Fruit fly (Drosophila melanogaster): Measurements from ENCODE around the gene CG32795.

Gene CG32795

dm6 chrX:2813106-2813505, 22.7 kb upstream of the CG32795 start:
- TF ChIP-seq woc (GFP tag; optimal IDR thresholded peaks at IDR 0.05) (no peak), sage (GFP tag; optimal IDR thresholded peaks at IDR 0.05) (no peak), lola (GFP tag; optimal IDR thresholded peaks at IDR 0.05) (no peak)

- no peak for TF ChIP-seq dsf (GFP tag; optimal IDR thresholded peaks at IDR 0.05; ENCODE audit: borderline replicate concordance)
- no peak for TF ChIP-seq br (GFP tag; optimal IDR thresholded peaks at IDR 0.05)
- no peak for TF ChIP-seq ey (GFP tag; optimal IDR thresholded peaks at IDR 0.05)
- TF ChIP-seq Dfd (GFP tag; optimal IDR thresholded peaks at IDR 0.05), result no peak
- TF ChIP-seq brk (GFP tag; optimal IDR thresholded peaks at IDR 0.05), result no peak
- TF ChIP-seq Abd-B (GFP tag; optimal IDR thresholded peaks at IDR 0.05), result no peak
- TF ChIP-seq sage (GFP tag; optimal IDR thresholded peaks at IDR 0.05), result no peak
- no peak for TF ChIP-seq GATAd (GFP tag; optimal IDR thresholded peaks at IDR 0.05)
- TF ChIP-seq CG32264 (GFP tag; optimal IDR thresholded peaks at IDR 0.05), result no peak
- no peak for TF ChIP-seq HLH106 (tag; optimal IDR thresholded peaks at IDR 0.05)
- no peak for TF ChIP-seq fru (GFP tag; optimal IDR thresholded peaks at IDR 0.05)
- no peak for TF ChIP-seq woc (GFP tag; optimal IDR thresholded peaks at IDR 0.05)
These were observed 21.3 kb upstream of the CG32795 start for dm6 chrX:2811703-2812102.

- TF ChIP-seq dmrt93B (GFP tag; optimal IDR thresholded peaks at IDR 0.05), result no peak
- TF ChIP-seq Mio (GFP tag; optimal IDR thresholded peaks at IDR 0.05), result no peak
- TF ChIP-seq brk (GFP tag; optimal IDR thresholded peaks at IDR 0.05), result no peak
- no peak for TF ChIP-seq GATAd (GFP tag; optimal IDR thresholded peaks at IDR 0.05)
- no peak for TF ChIP-seq woc (GFP tag; optimal IDR thresholded peaks at IDR 0.05)
- no peak for TF ChIP-seq Myc (optimal IDR thresholded peaks at IDR 0.05)
- no peak for TF ChIP-seq Hr83 (GFP tag; optimal IDR thresholded peaks at IDR 0.05; ENCODE audit: poor library complexity, severe bottlenecking)
- TF ChIP-seq CG9705 (GFP tag; optimal IDR thresholded peaks at IDR 0.05), result no peak
- no peak for TF ChIP-seq CG32264 (GFP tag; optimal IDR thresholded peaks at IDR 0.05)
- no peak for TF ChIP-seq tai (GFP tag; optimal IDR thresholded peaks at IDR 0.05)
- no peak for TF ChIP-seq usp (GFP tag; optimal IDR thresholded peaks at IDR 0.05)
- no peak for TF ChIP-seq h (GFP tag; optimal IDR thresholded peaks at IDR 0.05)
- TF ChIP-seq N (GFP tag; optimal IDR thresholded peaks at IDR 0.05), result no peak
- TF ChIP-seq br (GFP tag; optimal IDR thresholded peaks at IDR 0.05), result no peak
- no peak for TF ChIP-seq pan (optimal IDR thresholded peaks at IDR 0.05)
- TF ChIP-seq sage (GFP tag; optimal IDR thresholded peaks at IDR 0.05), result no peak
- TF ChIP-seq Hr78 (GFP tag; optimal IDR thresholded peaks at IDR 0.05), result no peak
- TF ChIP-seq Abd-B (GFP tag; optimal IDR thresholded peaks at IDR 0.05), result no peak
- TF ChIP-seq psq (GFP tag; optimal IDR thresholded peaks at IDR 0.05), result no peak
- TF ChIP-seq Dif (GFP tag; optimal IDR thresholded peaks at IDR 0.05; ENCODE audit: partially characterized antibody), result no peak
These were observed 20.7 kb upstream of the CG32795 start for dm6 chrX:2811059-2811458.

- TF ChIP-seq Hnf4 (GFP tag; optimal IDR thresholded peaks at IDR 0.05) (no peak), h (GFP tag; optimal IDR thresholded peaks at IDR 0.05) (no peak), brk (GFP tag; optimal IDR thresholded peaks at IDR 0.05) (no peak), Abd-B (GFP tag; optimal IDR thresholded peaks at IDR 0.05) (no peak), Hr83 (GFP tag; optimal IDR thresholded peaks at IDR 0.05; ENCODE audit: poor library complexity, severe bottlenecking) (no peak), pan (optimal IDR thresholded peaks at IDR 0.05) (no peak), Dfd (GFP tag; optimal IDR thresholded peaks at IDR 0.05) (no peak)
These were observed 19.2 kb upstream of the CG32795 start, which contains the start of gene CG12498 for dm6 chrX:2809581-2809980. TSS of gene CG12498 (plus strand) at chrX:2809881.

dm6 chrX:2803776-2804175, 13.4 kb upstream of the CG32795 start:
- TF ChIP-seq OdsH (GFP tag; optimal IDR thresholded peaks at IDR 0.05) (no peak), Mio (GFP tag; optimal IDR thresholded peaks at IDR 0.05) (no peak), dsf (GFP tag; optimal IDR thresholded peaks at IDR 0.05; ENCODE audit: borderline replicate concordance) (no peak), Myc (optimal IDR thresholded peaks at IDR 0.05) (no peak), sv (GFP tag; optimal IDR thresholded peaks at IDR 0.05) (no peak), Dif (GFP tag; optimal IDR thresholded peaks at IDR 0.05; ENCODE audit: partially characterized antibody) (no peak), Hr83 (GFP tag; optimal IDR thresholded peaks at IDR 0.05; ENCODE audit: poor library complexity, severe bottlenecking) (no peak), tai (GFP tag; optimal IDR thresholded peaks at IDR 0.05) (no peak), jim (GFP tag; optimal IDR thresholded peaks at IDR 0.05) (no peak), h (GFP tag; optimal IDR thresholded peaks at IDR 0.05) (no peak), Vsx2 (GFP tag; optimal IDR thresholded peaks at IDR 0.05; ENCODE audit: partially characterized antibody) (no peak), Hnf4 (GFP tag; optimal IDR thresholded peaks at IDR 0.05) (no peak), Rel (GFP tag; optimal IDR thresholded peaks at IDR 0.05) (no peak), Rel (tag; optimal IDR thresholded peaks at IDR 0.05) (no peak), N (GFP tag; optimal IDR thresholded peaks at IDR 0.05) (no peak), CG32264 (GFP tag; optimal IDR thresholded peaks at IDR 0.05) (no peak), woc (GFP tag; optimal IDR thresholded peaks at IDR 0.05) (no peak), CG9705 (GFP tag; optimal IDR thresholded peaks at IDR 0.05) (no peak), sage (GFP tag; optimal IDR thresholded peaks at IDR 0.05) (no peak)
